Worm (Caenorhabditis elegans) whole organism, L1 larva: ENCODE data around the gene dhrr-1.

Experiments used
- C16A3.4 ChIP-seq: fragments of 150-350 bp; optimal IDR thresholded peaks from 2 replicates; lab custom pipeline; 2014; ENCODE audit warnings: missing biosample characterization, missing genetic modification characterization
- Y116A8C.19 ChIP-seq: sonication (generic microtip); optimal IDR thresholded peaks from 2 replicates; lab custom pipeline; 2016; ENCODE audit warnings: missing compliant biosample characterization, missing genetic modification characterization, borderline replicate concordance
- aha-1 ChIP-seq: fragments of 150-350 bp; optimal IDR thresholded peaks from 2 replicates; lab custom pipeline; 2014; ENCODE audit warnings: missing biosample characterization, missing genetic modification characterization
- alr-1 ChIP-seq: fragments of 200-800 bp; sonication (Bioruptor generic); optimal IDR thresholded peaks from 2 replicates; lab custom pipeline; 2018; ENCODE audit warnings: borderline replicate concordance, mild to moderate bottlenecking, missing genetic modification characterization, missing compliant biosample characterization
- blmp-1 ChIP-seq: fragments of 150-350 bp; optimal IDR thresholded peaks from 2 replicates; lab custom pipeline; 2014; ENCODE audit warnings: missing biosample characterization, missing genetic modification characterization
- ceh-63 ChIP-seq: fragments of 200-800 bp; sonication (Bioruptor generic); optimal IDR thresholded peaks from 2 replicates; lab custom pipeline; 2018; ENCODE audit warnings: mild to moderate bottlenecking, missing genetic modification characterization, missing compliant biosample characterization
- ceh-8 ChIP-seq: fragments of 200-800 bp; sonication (Bioruptor generic); optimal IDR thresholded peaks from 2 replicates; lab custom pipeline; 2018; ENCODE audit warnings: mild to moderate bottlenecking, missing genetic modification characterization, moderate library complexity, missing compliant biosample characterization
- ceh-82 ChIP-seq, 3 experiments: fragments of 150-350 bp in 1 of 3; sonication (generic microtip) in 2 of 3; optimal IDR thresholded peaks; 2 replicates each; lab custom pipeline; 2014 to 2017; ENCODE audit warnings: missing biosample characterization in 3 of 3, missing genetic modification characterization in 3 of 3
- dpl-1 ChIP-seq, 3 experiments: fragments of 150-350 bp in 2 of 3; sonication (generic microtip) in 1 of 3; optimal IDR thresholded peaks; 2 replicates each; lab custom pipeline; 2014 to 2017; ENCODE audit warnings: missing biosample characterization in 3 of 3, missing genetic modification characterization in 3 of 3, missing genetic modification reagents in 3 of 3
- dsc-1 ChIP-seq: sonication (generic microtip); optimal IDR thresholded peaks from 2 replicates; lab custom pipeline; 2016; ENCODE audit warnings: mild to moderate bottlenecking, missing genetic modification characterization, missing compliant biosample characterization
- efl-1 ChIP-seq, 4 experiments: fragments of 150-350 bp; optimal IDR thresholded peaks in 3 of 4; peaks in 1 of 4; 1 replicate in 1 of 4; 2 replicates in 3 of 4; lab custom pipeline; 2014; ENCODE audit warnings: missing biosample characterization in 2 of 4, missing genetic modification characterization in 2 of 4, missing genetic modification reagents in 2 of 4
- egl-27 ChIP-seq, 2 experiments: fragments of 150-350 bp in 1 of 2; sonication (generic microtip); optimal IDR thresholded peaks; 3 replicates each; lab custom pipeline; 2017 to 2018; ENCODE audit warnings: missing biosample characterization in 2 of 2, missing genetic modification characterization in 2 of 2, missing genetic modification reagents in 2 of 2
- fkh-4 ChIP-seq: sonication (generic microtip); optimal IDR thresholded peaks from 2 replicates; lab custom pipeline; 2016; ENCODE audit warnings: missing compliant biosample characterization, missing genetic modification characterization, borderline replicate concordance
- fkh-8 ChIP-seq: sonication (generic microtip); optimal IDR thresholded peaks from 2 replicates; lab custom pipeline; 2016; ENCODE audit warnings: mild to moderate bottlenecking, missing genetic modification characterization, missing compliant biosample characterization
- hlh-17 ChIP-seq: fragments of 200-800 bp; sonication (Bioruptor generic); optimal IDR thresholded peaks from 2 replicates; lab custom pipeline; 2018; ENCODE audit warnings: missing genetic modification characterization, mild to moderate bottlenecking, missing compliant biosample characterization, moderate library complexity, borderline replicate concordance
- hlh-4 ChIP-seq: sonication (generic microtip); optimal IDR thresholded peaks from 2 replicates; lab custom pipeline; 2016; ENCODE audit warnings: mild to moderate bottlenecking, missing genetic modification characterization, missing compliant biosample characterization
- irx-1 ChIP-seq: sonication (generic microtip); optimal IDR thresholded peaks from 2 replicates; lab custom pipeline; 2016; ENCODE audit warnings: missing genetic modification characterization, missing compliant biosample characterization
- isw-1 ChIP-seq: fragments of 200-800 bp; sonication (Bioruptor generic); IDR thresholded peaks from 2 replicates; pipeline ENCODE4 v1.3.6; 2022; ENCODE audit warnings: missing genetic modification characterization, missing compliant biosample characterization
- jun-1 ChIP-seq: fragments of 150-350 bp; optimal IDR thresholded peaks from 2 replicates; lab custom pipeline; 2014; ENCODE audit warnings: missing biosample characterization, missing genetic modification reagents, missing genetic modification characterization
- lin-14 ChIP-seq: fragments of 200-800 bp; sonication (Bioruptor generic); optimal IDR thresholded peaks from 2 replicates; lab custom pipeline; 2018; ENCODE audit warnings: mild to moderate bottlenecking, missing genetic modification characterization, moderate library complexity, missing compliant biosample characterization
- lin-35 ChIP-seq, 2 experiments: fragments of 150-350 bp; optimal IDR thresholded peaks; 2 replicates each; lab custom pipeline; 2014; ENCODE audit warnings: missing biosample characterization in 2 of 2, missing genetic modification characterization in 2 of 2, missing genetic modification reagents in 2 of 2
- lsy-2 ChIP-seq, 2 experiments: fragments of 150-350 bp; optimal IDR thresholded peaks; 2 replicates each; lab custom pipeline; 2014; ENCODE audit warnings: missing biosample characterization in 2 of 2, missing genetic modification characterization in 2 of 2
- mdl-1 ChIP-seq, 2 experiments: fragments of 150-350 bp; optimal IDR thresholded peaks; 2 replicates each; lab custom pipeline; 2014 to 2017; ENCODE audit warnings: missing biosample characterization in 2 of 2, missing genetic modification characterization in 2 of 2, inconsistent platforms in 1 of 2
- nhr-11 ChIP-seq: fragments of 150-350 bp; optimal IDR thresholded peaks from 2 replicates; lab custom pipeline; 2014; ENCODE audit warnings: missing biosample characterization, missing genetic modification characterization
- nhr-19 ChIP-seq: fragments of 200-800 bp; sonication (Bioruptor generic); conservative IDR thresholded peaks from 2 replicates; pipeline ENCODE4 v1.3.6; 2022; ENCODE audit warnings: missing genetic modification characterization, missing compliant biosample characterization
- nhr-20 ChIP-seq: sonication (generic microtip); optimal IDR thresholded peaks from 2 replicates; lab custom pipeline; 2016; ENCODE audit warnings: mild to moderate bottlenecking, missing genetic modification characterization, missing compliant biosample characterization
- nhr-28 ChIP-seq: fragments of 150-350 bp; optimal IDR thresholded peaks from 2 replicates; lab custom pipeline; 2014; ENCODE audit warnings: missing biosample characterization, missing genetic modification characterization
- nhr-71 ChIP-seq: sonication (generic microtip); optimal IDR thresholded peaks from 2 replicates; lab custom pipeline; 2016; ENCODE audit warnings: mild to moderate bottlenecking, missing genetic modification characterization, moderate library complexity, missing compliant biosample characterization
- nhr-76 ChIP-seq: sonication (generic microtip); optimal IDR thresholded peaks from 2 replicates; lab custom pipeline; 2017; ENCODE audit warnings: missing biosample characterization, missing genetic modification characterization
- nhr-77 ChIP-seq: fragments of 150-350 bp; optimal IDR thresholded peaks from 2 replicates; lab custom pipeline; 2014; ENCODE audit warnings: missing biosample characterization, missing genetic modification characterization
- nhr-85 ChIP-seq: sonication (generic microtip); peaks from one replicate; lab custom pipeline; 2016; ENCODE audit warnings: missing genetic modification characterization, inconsistent platforms, missing compliant biosample characterization
- nhr-90 ChIP-seq: sonication (generic microtip); optimal IDR thresholded peaks from 2 replicates; lab custom pipeline; 2016; ENCODE audit warnings: mild to moderate bottlenecking, missing genetic modification characterization, missing compliant biosample characterization; ENCODE audit not compliant: poor library complexity
- pax-3 ChIP-seq: fragments of 200-800 bp; sonication (Bioruptor generic); optimal IDR thresholded peaks from 2 replicates; lab custom pipeline; 2018; ENCODE audit warnings: mild to moderate bottlenecking, missing genetic modification characterization, moderate library complexity, missing compliant biosample characterization
- pqm-1 ChIP-seq: sonication (generic microtip); optimal IDR thresholded peaks from 3 replicates; lab custom pipeline; 2017; ENCODE audit warnings: missing biosample characterization, missing genetic modification characterization
- snu-23 ChIP-seq: sonication (generic microtip); optimal IDR thresholded peaks from 2 replicates; lab custom pipeline; 2016; ENCODE audit warnings: missing genetic modification characterization, missing compliant biosample characterization
- swsn-7 ChIP-seq: sonication (generic microtip); optimal IDR thresholded peaks from 2 replicates; lab custom pipeline; 2016; ENCODE audit warnings: missing genetic modification characterization, missing compliant biosample characterization
- tlp-1 ChIP-seq: fragments of 150-350 bp; optimal IDR thresholded peaks from 2 replicates; lab custom pipeline; 2014; ENCODE audit warnings: missing biosample characterization, missing genetic modification characterization
- unc-30 ChIP-seq: sonication (generic microtip); optimal IDR thresholded peaks from 2 replicates; lab custom pipeline; 2017; ENCODE audit warnings: missing biosample characterization, missing genetic modification characterization
- unc-62 ChIP-seq: fragments of 150-350 bp; optimal IDR thresholded peaks from 2 replicates; lab custom pipeline; 2014; ENCODE audit warnings: missing biosample characterization, missing genetic modification reagents, missing genetic modification characterization
- vab-15 ChIP-seq: sonication (generic microtip); optimal IDR thresholded peaks from 2 replicates; lab custom pipeline; 2017; ENCODE audit warnings: missing genotype, mild to moderate bottlenecking, missing genetic modification characterization, missing compliant biosample characterization
- zag-1 ChIP-seq: fragments of 150-350 bp; optimal IDR thresholded peaks from 2 replicates; lab custom pipeline; 2014; ENCODE audit warnings: missing biosample characterization, missing genetic modification characterization
- ztf-4 ChIP-seq: fragments of 150-350 bp; optimal IDR thresholded peaks from 2 replicates; lab custom pipeline; 2014; ENCODE audit warnings: missing biosample characterization, missing genetic modification characterization

dhrr-1 gene

DNA sequence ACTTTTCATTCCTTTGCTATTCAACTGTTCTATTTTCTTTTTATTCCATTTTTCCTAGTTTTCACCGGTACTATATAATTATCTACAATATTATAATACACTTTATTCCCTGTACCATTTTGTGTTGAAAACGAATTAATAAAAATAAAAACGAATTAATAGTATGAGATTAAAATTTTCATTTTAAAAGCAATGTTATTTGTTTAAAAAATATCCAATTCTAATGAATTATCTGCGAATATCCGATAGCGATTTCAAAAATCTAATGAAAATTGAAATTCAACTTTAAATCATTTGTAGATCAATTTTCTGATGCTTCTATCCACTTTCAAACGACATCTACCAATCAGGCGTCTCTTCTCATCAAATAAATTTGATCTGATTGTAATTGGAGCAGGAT is 31.0 kb upstream of the dhrr-1 start, which contains the start of gene trxr-2:
Gene trxr-2, plus strand, starts transcription at position 301 of the 400 bp plus-strand sequence.
- TF ChIP-seq isw-1 = no peak

- no peak for TF ChIP-seq unc-30 (tag; lab: Kevin White, UChicago)
- no peak for TF ChIP-seq dpl-1 (GFP tag; optimal IDR thresholded peaks at IDR 0.05; lab: Kevin White, UChicago)
- no peak for TF ChIP-seq fkh-8
- no peak for TF ChIP-seq ceh-82 (tag; optimal IDR thresholded peaks at IDR 0.05; lab: Kevin White, UChicago)
- TF ChIP-seq nhr-76 = no peak
- no peak for TF ChIP-seq nhr-77 (tag; lab: Kevin White, UChicago)
- no peak for TF ChIP-seq ceh-63
- no peak for TF ChIP-seq hlh-17
- TF ChIP-seq C16A3.4 (tag; lab: Kevin White, UChicago) = no peak
- TF ChIP-seq unc-62 = no peak
- TF ChIP-seq nhr-85 (tag; lab: Kevin White, UChicago) = no peak
- TF ChIP-seq hlh-4 (tag; lab: Kevin White, UChicago) = no peak
- no peak for TF ChIP-seq ceh-8
- TF ChIP-seq alr-1 (tag; lab: Kevin White, UChicago) = no peak
- no peak for TF ChIP-seq tlp-1 (tag; lab: Kevin White, UChicago)
- TF ChIP-seq zag-1 (tag; lab: Kevin White, UChicago) = no peak
Observed at ce11 chrIII:8917879-8918381, 26.5 kb upstream of the dhrr-1 start, which contains the start of gene cdc-25.3. cdc-25.3 (minus strand) TSS chrIII:8917929.

- TF ChIP-seq nhr-28 (tag; lab: Kevin White, UChicago) (no peak), efl-1 (optimal IDR thresholded peaks at IDR 0.05; lab: Kevin White, UChicago) (no peak), efl-1 (GFP tag; optimal IDR thresholded peaks at IDR 0.05 in 1 of 2; lab: Kevin White, UChicago) (peak in 1 of 2 experiments; percentile 23)
- TF ChIP-seq, all 84 proteins: peak for 1
Observed at ce11 chrIII:8919784-8920183, 24.7 kb upstream of the dhrr-1 start, which contains the start of gene ZK637.15. ZK637.15 (plus strand) TSS chrIII:8920084.

ce11 chrIII:8922061-8922460 is 22.4 kb upstream of the dhrr-1 start:
- TF ChIP-seq pqm-1 (tag; lab: Kevin White, UChicago) (no peak), pax-3 (tag; lab: Kevin White, UChicago) (no peak), irx-1 (tag; lab: Kevin White, UChicago) (no peak), nhr-76 (no peak), jun-1 (tag; lab: Kevin White, UChicago) (no peak), C16A3.4 (tag; lab: Kevin White, UChicago) (no peak), ceh-82 (tag; optimal IDR thresholded peaks at IDR 0.05; lab: Kevin White, UChicago) (no peak), alr-1 (tag; lab: Kevin White, UChicago) (no peak), fkh-4 (tag; lab: Kevin White, UChicago) (no peak), snu-23 (GFP tag; lab: Kevin White, UChicago) (peak; percentile 55), dsc-1 (no peak), swsn-7 (tag; lab: Kevin White, UChicago) (peak; percentile 20), nhr-19 (GFP tag; lab: Robert Waterston, UW) (peak; percentile 29; the same call in 1 of the 2 replicates), nhr-11 (tag; lab: Kevin White, UChicago) (no peak), blmp-1 (tag; lab: Kevin White, UChicago) (no peak), lsy-2 (tag; optimal IDR thresholded peaks at IDR 0.05; lab: Kevin White, UChicago) (peak in 1 of 2 experiments; percentile 25), aha-1 (tag; lab: Kevin White, UChicago) (no peak), egl-27 (tag; optimal IDR thresholded peaks at IDR 0.05; lab: Kevin White, UChicago) (no peak), ztf-4 (tag; lab: Kevin White, UChicago) (peak; percentile 77), lin-35 (GFP tag; optimal IDR thresholded peaks at IDR 0.05; lab: Kevin White, UChicago) (peak in 1 of 2 experiments; percentile 14), efl-1 (optimal IDR thresholded peaks at IDR 0.05; lab: Kevin White, UChicago) (peak in 1 of 2 experiments; percentile 24), efl-1 (GFP tag; optimal IDR thresholded peaks at IDR 0.05 in 1 of 2; lab: Kevin White, UChicago) (peak in 1 of 2 experiments; percentile 58), ceh-8 (no peak), vab-15 (tag; lab: Kevin White, UChicago) (no peak), nhr-90 (tag; lab: Kevin White, UChicago) (no peak), lin-14 (GFP tag; lab: Kevin White, UChicago) (peak; percentile 68), Y116A8C.19 (tag; lab: Kevin White, UChicago) (no peak), nhr-85 (tag; lab: Kevin White, UChicago) (peak; percentile 73), mdl-1 (tag; optimal IDR thresholded peaks at IDR 0.05; lab: Kevin White, UChicago) (peak in 1 of 2 experiments; percentile 2), nhr-20 (tag; lab: Kevin White, UChicago) (peak; percentile 65), nhr-71 (tag; lab: Kevin White, UChicago) (peak; percentile 54)
